Fruit fly (Drosophila melanogaster) whole organism, embryonic: ENCODE measurements around the gene CG15803.

Experiments used
- BtbVII ChIP-seq: fragments of 200-800 bp; sonication (Bioruptor generic); optimal IDR thresholded peaks from 3 replicates; lab custom pipeline; 2017; ENCODE audit warnings: missing biosample characterization, mild to moderate bottlenecking, missing genetic modification characterization
- CG17912 ChIP-seq: fragments of 200-800 bp; sonication (Bioruptor generic); optimal IDR thresholded peaks from 2 replicates; lab custom pipeline; 2018; ENCODE audit warnings: missing biosample characterization, mild to moderate bottlenecking, missing genetic modification characterization
- CG42726 ChIP-seq: fragments of 200-800 bp; sonication (Bioruptor generic); IDR thresholded peaks from 2 replicates; pipeline ENCODE4 v1.3.6; 2022; ENCODE audit warnings: missing biosample characterization, missing genetic modification characterization; ENCODE audit not compliant: partially characterized antibody
- CG5953 ChIP-seq: fragments of 200-800 bp; sonication (Bioruptor generic); IDR thresholded peaks from 2 replicates; pipeline ENCODE4 v1.3.6; 2022; ENCODE audit warnings: missing biosample characterization, missing genetic modification characterization
- CG6683 ChIP-seq: fragments of 200-800 bp; sonication (Bioruptor generic); optimal IDR thresholded peaks from 2 replicates; lab custom pipeline; 2017; ENCODE audit warnings: missing biosample characterization, mild to moderate bottlenecking, missing genetic modification characterization, missing genetic modification reagents
- Gug ChIP-seq: fragments of 200-800 bp; sonication (Bioruptor generic); IDR thresholded peaks from 4 replicates; pipeline ENCODE4 v1.3.6; 2022; ENCODE audit warnings: missing biosample characterization, missing genetic modification characterization
- NC2α ChIP-seq: fragments of 200-800 bp; sonication (Bioruptor generic); optimal IDR thresholded peaks from 2 replicates; lab custom pipeline; 2016; ENCODE audit warnings: missing biosample characterization, missing genetic modification characterization
- caup ChIP-seq: fragments of 200-800 bp; sonication (Bioruptor generic); optimal IDR thresholded peaks from 3 replicates; lab custom pipeline; 2017; ENCODE audit warnings: missing biosample characterization, mild to moderate bottlenecking, missing genetic modification characterization, moderate library complexity; ENCODE audit not compliant: severe bottlenecking
- gcm2 ChIP-seq: fragments of 200-800 bp; sonication (Bioruptor generic); optimal IDR thresholded peaks from 2 replicates; lab custom pipeline; 2016; ENCODE audit warnings: missing biosample characterization, missing genetic modification characterization
- mirr ChIP-seq: fragments of 200-800 bp; sonication (Bioruptor generic); optimal IDR thresholded peaks from 3 replicates; lab custom pipeline; 2018; ENCODE audit warnings: missing biosample characterization, mild to moderate bottlenecking, missing genetic modification characterization

- TF ChIP-seq NC2α: no peak
- TF ChIP-seq CG17912: no peak
- no peak for TF ChIP-seq mirr (GFP tag; lab: Kevin White, UChicago)
- no peak for TF ChIP-seq BtbVII
- TF ChIP-seq Gug (GFP tag; lab: Robert Waterston, UW): no peak
- peak; percentile 13; the same call in 1 of the 2 replicates for TF ChIP-seq CG42726 (GFP tag; lab: Robert Waterston, UW)
- no peak for TF ChIP-seq caup
- TF ChIP-seq CG6683: no peak
- no peak for TF ChIP-seq gcm2 (GFP tag; lab: Kevin White, UChicago)
- no peak for TF ChIP-seq CG5953
Measured at dm6 chr3R:18283441-18283840, 77.1 kb downstream of the CG15803 start, which contains the start of the genes CG14312 and CG8064.
